Worm (Caenorhabditis elegans) whole organism, late embryonic: ENCODE results near the gene C31E10.5.

ENCODE experiments used
- F13H6.1 ChIP-seq: sonication (generic microtip); optimal IDR thresholded peaks from 2 replicates; lab custom pipeline; 2016; ENCODE audit warnings: missing genetic modification characterization, missing compliant biosample characterization
- ceh-22 ChIP-seq: sonication (generic microtip); optimal IDR thresholded peaks from 2 replicates; lab custom pipeline; 2017; ENCODE audit warnings: missing biosample characterization, missing genetic modification characterization
- dve-1 ChIP-seq: sonication (generic microtip); optimal IDR thresholded peaks from 2 replicates; lab custom pipeline; 2017; ENCODE audit warnings: antibody characterized with exemption, mild to moderate bottlenecking, missing genetic modification characterization, missing compliant biosample characterization
- fax-1 ChIP-seq: sonication (generic microtip); optimal IDR thresholded peaks from 2 replicates; lab custom pipeline; 2016; ENCODE audit warnings: missing genotype, missing genetic modification characterization, missing compliant biosample characterization
- hlh-13 ChIP-seq: fragments of 200-800 bp; sonication (Bioruptor generic); optimal IDR thresholded peaks from 2 replicates; lab custom pipeline; 2018; ENCODE audit warnings: mild to moderate bottlenecking, missing genetic modification characterization, missing compliant biosample characterization
- nhr-11 ChIP-seq: fragments of 150-350 bp; optimal IDR thresholded peaks from 2 replicates; lab custom pipeline; 2014; ENCODE audit warnings: missing biosample characterization, missing genetic modification characterization
- unc-3 ChIP-seq, 2 experiments: fragments of 200-800 bp in 1 of 2; sonication (Bioruptor generic) in 1 of 2; sonication (generic microtip) in 1 of 2; conservative IDR thresholded peaks in 1 of 2; optimal IDR thresholded peaks in 1 of 2; 2 replicates each; pipeline versions ENCODE4 v1.3.6 to Lab custom; 2016 to 2022; ENCODE audit warnings: missing compliant biosample characterization in 2 of 2, missing genetic modification characterization in 2 of 2, missing genetic modification reagents in 1 of 2

ce11 chrX:13946693-13947583 lies 48.7 kb downstream of the C31E10.5 start:
- no peak for TF ChIP-seq fax-1
- no peak for TF ChIP-seq hlh-13 (GFP tag; lab: Kevin White, UChicago)
- TF ChIP-seq F13H6.1 = no peak
- TF ChIP-seq nhr-11 (tag; lab: Kevin White, UChicago) = no peak
- TF ChIP-seq ceh-22 (tag; lab: Kevin White, UChicago) = no peak
- no peak for TF ChIP-seq dve-1 (tag; lab: Kevin White, UChicago)
- no peak for TF ChIP-seq unc-3 (GFP tag; conservative IDR thresholded peaks at IDR 0.05; lab: Robert Waterston, UW)
- TF ChIP-seq unc-3 (tag; optimal IDR thresholded peaks at IDR 0.05; lab: Kevin White, UChicago) = no peak
